Worm (Caenorhabditis elegans): ENCODE measurements around the gene srh-34.

DNA sequence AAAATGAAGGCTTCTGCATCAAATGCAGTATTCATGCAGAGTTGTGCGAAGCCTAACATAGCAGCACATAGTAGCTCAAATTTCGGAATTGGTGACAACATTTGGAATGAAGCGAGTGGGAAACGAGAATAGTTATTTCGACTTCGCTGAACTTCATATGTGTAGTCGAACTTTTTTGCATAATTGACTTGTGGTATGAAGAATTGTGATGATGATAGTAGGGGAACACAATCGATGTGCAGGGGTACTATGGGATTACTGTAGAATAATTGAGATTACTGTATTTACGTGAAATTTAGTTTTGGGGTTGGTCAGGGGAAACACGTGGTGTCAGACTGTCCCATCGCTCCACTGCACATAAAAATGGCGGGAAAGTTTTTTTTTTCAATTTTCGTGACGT lies 5.6 kb downstream of the srh-34 start, which contains the start of gene B0554.7:
- no peak for TF ChIP-seq nhr-28 (tag; optimal IDR thresholded peaks at IDR 0.05)
- TF ChIP-seq tbx-8 (GFP tag; optimal IDR thresholded peaks at IDR 0.05): no peak
- no peak for TF ChIP-seq unc-62 (GFP tag; optimal IDR thresholded peaks at IDR 0.05)
- no peak for TF ChIP-seq cnd-1 (tag; optimal IDR thresholded peaks at IDR 0.05)
- no peak for TF ChIP-seq M03D4.4 (tag; optimal IDR thresholded peaks at IDR 0.05)
- no peak for TF ChIP-seq ztf-11 (tag; optimal IDR thresholded peaks at IDR 0.05)
- TF ChIP-seq ham-2 (GFP tag; optimal IDR thresholded peaks at IDR 0.05): no peak
- no peak for TF ChIP-seq elt-3 (tag; optimal IDR thresholded peaks at IDR 0.05)
- no peak for TF ChIP-seq nhr-237 (tag; optimal IDR thresholded peaks at IDR 0.05)
- no peak for TF ChIP-seq ces-1 (GFP tag; optimal IDR thresholded peaks at IDR 0.05)
- no peak for TF ChIP-seq mep-1 (tag; optimal IDR thresholded peaks at IDR 0.05)
- TF ChIP-seq mab-5 (tag; optimal IDR thresholded peaks at IDR 0.05): no peak
- TF ChIP-seq pha-4 (tag; optimal IDR thresholded peaks at IDR 0.05): no peak

All from whole organism, mixed stage, embryonic.